Worm (Caenorhabditis elegans) whole organism, young adult: Measurements from ENCODE around the gene btb-20.

Experiments used
- B0261.1 ChIP-seq: sonication (generic microtip); optimal IDR thresholded peaks from 2 replicates; lab custom pipeline; 2016; ENCODE audit warnings: mild to moderate bottlenecking, missing genetic modification characterization, moderate library complexity, missing compliant biosample characterization
- C17E4.6 ChIP-seq: fragments of 200-800 bp; sonication (Bioruptor generic); IDR thresholded peaks from 2 replicates; pipeline ENCODE4 v1.3.6; 2022; ENCODE audit warnings: missing genetic modification reagents, missing genetic modification characterization, missing compliant biosample characterization
- F33H1.4 ChIP-seq: fragments of 200-800 bp; sonication (Bioruptor generic); IDR thresholded peaks from 2 replicates; pipeline ENCODE4 v1.3.6; 2022; ENCODE audit warnings: missing genetic modification reagents, missing genetic modification characterization, missing compliant biosample characterization
- F37B4.10 ChIP-seq: fragments of 200-800 bp; sonication (Bioruptor generic); IDR thresholded peaks from 2 replicates; pipeline ENCODE4 v1.3.6; 2022; ENCODE audit warnings: missing genetic modification characterization, missing compliant biosample characterization
- F39B2.1 ChIP-seq: fragments of 200-800 bp; sonication (Bioruptor generic); IDR thresholded peaks from 2 replicates; pipeline ENCODE4 v1.3.6; 2022; ENCODE audit warnings: missing genetic modification reagents, missing genetic modification characterization, missing compliant biosample characterization
- F49E8.2 ChIP-seq: sonication (generic microtip); optimal IDR thresholded peaks from 3 replicates; lab custom pipeline; 2017; ENCODE audit warnings: missing genetic modification characterization, mild to moderate bottlenecking, missing compliant biosample characterization, antibody characterized with exemption, moderate library complexity; ENCODE audit not compliant: insufficient read depth
- F52B5.7 ChIP-seq: sonication (generic microtip); optimal IDR thresholded peaks from 2 replicates; lab custom pipeline; 2016; ENCODE audit warnings: mild to moderate bottlenecking, missing genetic modification characterization, missing compliant biosample characterization
- T26A5.8 ChIP-seq: sonication (generic microtip); optimal IDR thresholded peaks from 2 replicates; lab custom pipeline; 2016; ENCODE audit warnings: missing genetic modification characterization, missing compliant biosample characterization
- Y56A3A.18 ChIP-seq: fragments of 200-800 bp; sonication (Bioruptor generic); IDR thresholded peaks from 2 replicates; pipeline ENCODE4 v1.3.6; 2022; ENCODE audit warnings: missing genetic modification reagents, missing genetic modification characterization, missing compliant biosample characterization
- Y67H2A.10 ChIP-seq: fragments of 200-800 bp; sonication (Bioruptor generic); conservative IDR thresholded peaks from 2 replicates; pipeline ENCODE4 v1.3.6; 2022; ENCODE audit warnings: missing genetic modification reagents, missing genetic modification characterization, missing compliant biosample characterization
- ZK185.1 ChIP-seq: sonication (generic microtip); optimal IDR thresholded peaks from 2 replicates; lab custom pipeline; 2016; ENCODE audit warnings: mild to moderate bottlenecking, missing genetic modification characterization, missing compliant biosample characterization; ENCODE audit not compliant: poor library complexity, severe bottlenecking
- ama-1 ChIP-seq, 3 experiments: fragments of 150-350 bp in 1 of 3; sonication (generic microtip) in 2 of 3; optimal IDR thresholded peaks; 2 replicates each; lab custom pipeline; 2014 to 2018; ENCODE audit warnings: missing biosample characterization in 2 of 3, missing genetic modification characterization in 2 of 3, missing genetic modification reagents in 2 of 3
- aptf-2 ChIP-seq: fragments of 200-800 bp; sonication (Bioruptor generic); conservative IDR thresholded peaks from 2 replicates; pipeline ENCODE4 v1.3.6; 2022; ENCODE audit warnings: missing genetic modification reagents, missing genetic modification characterization, missing compliant biosample characterization
- athp-1 ChIP-seq: sonication (generic microtip); optimal IDR thresholded peaks from 2 replicates; lab custom pipeline; 2017; ENCODE audit warnings: mild to moderate bottlenecking, missing genetic modification characterization, missing compliant biosample characterization
- attf-3 ChIP-seq: fragments of 200-800 bp; sonication (Bioruptor generic); conservative IDR thresholded peaks from 2 replicates; pipeline ENCODE4 v1.3.6; 2022; ENCODE audit warnings: missing genetic modification reagents, missing genetic modification characterization, missing compliant biosample characterization
- attf-6 ChIP-seq: fragments of 200-800 bp; sonication (Bioruptor generic); IDR thresholded peaks from 2 replicates; pipeline ENCODE4 v1.3.6; 2022; ENCODE audit warnings: missing genetic modification reagents, missing genetic modification characterization, missing compliant biosample characterization
- bed-2 ChIP-seq: fragments of 200-800 bp; sonication (Bioruptor generic); IDR thresholded peaks from 2 replicates; pipeline ENCODE4 v1.3.6; 2022; ENCODE audit warnings: missing genetic modification reagents, missing genetic modification characterization, missing compliant biosample characterization
- ccch-3 ChIP-seq: fragments of 200-800 bp; sonication (Bioruptor generic); optimal IDR thresholded peaks from 2 replicates; lab custom pipeline; 2018; ENCODE audit warnings: mild to moderate bottlenecking, missing genetic modification characterization, missing compliant biosample characterization
- ceh-27 ChIP-seq: fragments of 200-800 bp; sonication (Bioruptor generic); optimal IDR thresholded peaks from 2 replicates; lab custom pipeline; 2018; ENCODE audit warnings: mild to moderate bottlenecking, missing genetic modification characterization, moderate library complexity, missing compliant biosample characterization
- ceh-91 ChIP-seq: fragments of 200-800 bp; sonication (Bioruptor generic); IDR thresholded peaks from 2 replicates; pipeline ENCODE4 v1.3.6; 2022; ENCODE audit warnings: missing genetic modification reagents, missing genetic modification characterization, missing compliant biosample characterization
- dpff-1 ChIP-seq: sonication (generic microtip); optimal IDR thresholded peaks from 2 replicates; lab custom pipeline; 2017; ENCODE audit warnings: mild to moderate bottlenecking, missing genetic modification characterization, missing compliant biosample characterization
- egl-18 ChIP-seq: fragments of 200-800 bp; sonication (Bioruptor generic); IDR thresholded peaks from 2 replicates; pipeline ENCODE4 v1.3.6; 2022; ENCODE audit warnings: missing genetic modification reagents, missing genetic modification characterization, missing compliant biosample characterization
- egl-44 ChIP-seq: fragments of 200-800 bp; sonication (Bioruptor generic); IDR thresholded peaks from 2 replicates; pipeline ENCODE4 v1.3.6; 2022; ENCODE audit warnings: missing genetic modification reagents, missing genetic modification characterization, missing compliant biosample characterization
- egrh-3 ChIP-seq: fragments of 200-800 bp; sonication (Bioruptor generic); IDR thresholded peaks from 2 replicates; pipeline ENCODE4 v1.3.6; 2022; ENCODE audit warnings: missing genetic modification reagents, missing genetic modification characterization, missing compliant biosample characterization
- fkh-3 ChIP-seq: sonication (generic microtip); optimal IDR thresholded peaks from 2 replicates; lab custom pipeline; 2016; ENCODE audit warnings: mild to moderate bottlenecking, missing genetic modification characterization, missing compliant biosample characterization
- gei-17 ChIP-seq: fragments of 200-800 bp; sonication (Bioruptor generic); optimal IDR thresholded peaks from 2 replicates; lab custom pipeline; 2018; ENCODE audit warnings: mild to moderate bottlenecking, missing genetic modification characterization, missing compliant biosample characterization
- hmg-1.2 ChIP-seq: fragments of 200-800 bp; sonication (Bioruptor generic); IDR thresholded peaks from 2 replicates; pipeline ENCODE4 v1.3.6; 2022; ENCODE audit warnings: missing genetic modification reagents, missing genetic modification characterization, missing compliant biosample characterization
- hrde-1 ChIP-seq: sonication (generic microtip); optimal IDR thresholded peaks from 2 replicates; lab custom pipeline; 2016; ENCODE audit warnings: missing genetic modification characterization, mild to moderate bottlenecking, missing compliant biosample characterization, moderate library complexity, missing genotype, missing genetic modification reagents, borderline replicate concordance
- hsf-1 ChIP-seq: fragments of 200-800 bp; sonication (Bioruptor generic); IDR thresholded peaks from 2 replicates; pipeline ENCODE4 v1.3.6; 2022; ENCODE audit warnings: missing genetic modification reagents, missing genetic modification characterization, missing compliant biosample characterization
- lsl-1 ChIP-seq: fragments of 200-800 bp; sonication (Bioruptor generic); optimal IDR thresholded peaks from 2 replicates; lab custom pipeline; 2018; ENCODE audit warnings: mild to moderate bottlenecking, missing genetic modification characterization, moderate library complexity, missing compliant biosample characterization
- lsy-27 ChIP-seq: sonication (generic microtip); optimal IDR thresholded peaks from 2 replicates; lab custom pipeline; 2017; ENCODE audit warnings: missing genetic modification characterization, mild to moderate bottlenecking, missing compliant biosample characterization, antibody characterized with exemption, missing genotype, borderline replicate concordance; ENCODE audit not compliant: insufficient read depth
- mel-28 ChIP-seq: sonication (generic microtip); optimal IDR thresholded peaks from 2 replicates; lab custom pipeline; 2016; ENCODE audit warnings: borderline replicate concordance, mild to moderate bottlenecking, missing genetic modification characterization, missing compliant biosample characterization
- nfyb-1 ChIP-seq: fragments of 200-800 bp; sonication (Bioruptor generic); IDR thresholded peaks from 2 replicates; pipeline ENCODE4 v1.3.6; 2022; ENCODE audit warnings: missing genetic modification reagents, missing genetic modification characterization, missing compliant biosample characterization
- nhr-120 ChIP-seq: fragments of 200-800 bp; sonication (Bioruptor generic); IDR thresholded peaks from 2 replicates; pipeline ENCODE4 v1.3.6; 2022; ENCODE audit warnings: missing genetic modification characterization, missing compliant biosample characterization
- nhr-179 ChIP-seq: sonication (generic microtip); optimal IDR thresholded peaks from 2 replicates; lab custom pipeline; 2016; ENCODE audit warnings: mild to moderate bottlenecking, missing genetic modification characterization, missing compliant biosample characterization
- nhr-80 ChIP-seq: sonication (generic microtip); optimal IDR thresholded peaks from 2 replicates; lab custom pipeline; 2016; ENCODE audit warnings: missing genetic modification characterization, missing compliant biosample characterization
- pha-4 ChIP-seq: fragments of 150-350 bp; sonication (generic microtip); optimal IDR thresholded peaks from 2 replicates; lab custom pipeline; 2014; ENCODE audit warnings: missing biosample characterization, missing genetic modification reagents, missing genetic modification characterization
- repo-1 ChIP-seq: sonication (generic microtip); optimal IDR thresholded peaks from 2 replicates; lab custom pipeline; 2017; ENCODE audit warnings: mild to moderate bottlenecking, missing genetic modification characterization, missing compliant biosample characterization
- rpc-1 ChIP-seq, 2 experiments: fragments of 150-350 bp in 1 of 2; sonication (generic microtip) in 1 of 2; optimal IDR thresholded peaks; 2 replicates each; lab custom pipeline; 2014 to 2018; ENCODE audit warnings: missing biosample characterization in 1 of 2, missing genetic modification characterization in 1 of 2, missing genetic modification reagents in 1 of 2, missing genotype in 1 of 2
- snpc-1.3 ChIP-seq: sonication (generic microtip); optimal IDR thresholded peaks from 2 replicates; lab custom pipeline; 2017; ENCODE audit warnings: missing genetic modification characterization, mild to moderate bottlenecking, missing compliant biosample characterization, antibody characterized with exemption, moderate library complexity, missing genotype, missing genetic modification reagents; ENCODE audit not compliant: insufficient read depth
- snpc-4 ChIP-seq, 5 experiments: fragments of 150-350 bp in 1 of 5; sonication (generic microtip) in 4 of 5; optimal IDR thresholded peaks; 2 replicates each; lab custom pipeline; 2014 to 2018; ENCODE audit warnings: missing genetic modification characterization in 5 of 5, missing biosample characterization in 3 of 5, antibody characterized with exemption in 2 of 5, mild to moderate bottlenecking in 2 of 5, missing compliant biosample characterization in 2 of 5, missing genotype in 2 of 5, moderate library complexity in 2 of 5, missing genetic modification reagents in 1 of 5
- sptf-2 ChIP-seq: fragments of 200-800 bp; sonication (Bioruptor generic); optimal IDR thresholded peaks from 2 replicates; lab custom pipeline; 2018; ENCODE audit warnings: mild to moderate bottlenecking, missing genetic modification characterization, missing compliant biosample characterization
- tbp1 ChIP-seq: fragments of 200-800 bp; sonication (Bioruptor generic); optimal IDR thresholded peaks from 2 replicates; lab custom pipeline; 2018; ENCODE audit warnings: mild to moderate bottlenecking, missing genetic modification characterization, missing compliant biosample characterization
- unc-62 ChIP-seq: fragments of 150-350 bp; optimal IDR thresholded peaks from 2 replicates; lab custom pipeline; 2014; ENCODE audit warnings: missing biosample characterization, missing genetic modification reagents, missing genetic modification characterization
- ztf-25 ChIP-seq: fragments of 200-800 bp; sonication (Bioruptor generic); IDR thresholded peaks from 2 replicates; pipeline ENCODE4 v1.3.6; 2022; ENCODE audit warnings: missing genetic modification reagents, missing genetic modification characterization, missing compliant biosample characterization
- ztf-26 ChIP-seq: sonication (generic microtip); optimal IDR thresholded peaks from 2 replicates; lab custom pipeline; 2017; ENCODE audit warnings: missing genetic modification characterization, missing compliant biosample characterization

Gene btb-20

DNA sequence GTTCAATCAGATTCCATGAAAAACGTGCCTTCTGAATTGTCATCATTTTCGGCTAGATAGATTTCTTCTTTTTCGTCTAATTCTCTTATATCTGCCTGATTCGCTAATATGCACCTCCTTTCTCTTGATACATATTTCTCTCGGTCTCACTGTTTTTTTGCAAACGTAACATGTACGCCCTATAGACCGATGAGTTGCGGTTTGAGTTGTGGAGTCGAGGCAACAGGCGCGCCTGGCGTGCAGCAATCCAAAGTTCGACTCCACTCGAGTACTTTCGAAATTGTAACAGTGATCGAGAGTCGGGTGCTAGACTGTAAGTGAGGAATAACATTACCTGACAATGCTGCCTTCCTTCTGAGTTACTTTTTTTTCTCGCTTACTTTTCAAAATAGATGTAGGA is 26.5 kb downstream of the btb-20 start (continued):
- TF ChIP-seq C17E4.6 (GFP tag; lab: Robert Waterston, UW) (0 out of 2 replicates have a peak, but pooled peaks have one; percentile 69), ceh-91 (peak; percentile 23; the same call in 1 of the 2 replicates), B0261.1 (tag; lab: Kevin White, UChicago) (peak; percentile 93), gei-17 (GFP tag; lab: Kevin White, UChicago) (peak; percentile 59), dpff-1 (tag; lab: Kevin White, UChicago) (no peak), ZK185.1 (tag; lab: Kevin White, UChicago) (peak; percentile 87), ztf-25 (GFP tag; lab: Robert Waterston, UW) (peak; percentile 93), snpc-4 (GFP tag; optimal IDR thresholded peaks at IDR 0.05; lab: Kevin White, UChicago) (peak; percentile 86), snpc-4 (tag; optimal IDR thresholded peaks at IDR 0.05; lab: Kevin White, UChicago) (peak; percentile 76 to 92 (median 88)), nhr-179 (tag; lab: Kevin White, UChicago) (no peak), nfyb-1 (GFP tag; lab: Robert Waterston, UW) (peak; percentile 95), ama-1 (optimal IDR thresholded peaks at IDR 0.05; lab: Kevin White, UChicago) (peak; percentile 9), ama-1 (GFP tag; optimal IDR thresholded peaks at IDR 0.05; lab: Kevin White, UChicago) (peak; percentile 46 to 95), egl-18 (GFP tag; lab: Robert Waterston, UW) (no peak), mel-28 (tag; lab: Kevin White, UChicago) (peak; percentile 83), Y67H2A.10 (GFP tag; lab: Robert Waterston, UW) (peak; percentile 36; the same call in 1 of the 2 replicates), sptf-2 (GFP tag; lab: Kevin White, UChicago) (peak; percentile 86), lsy-27 (tag; lab: Kevin White, UChicago) (peak; percentile 58), aptf-2 (peak; percentile 72; the same call in 1 of the 2 replicates), bed-2 (GFP tag; lab: Robert Waterston, UW) (peak; percentile 61; the same call in 1 of the 2 replicates), snpc-1.3 (tag; lab: Kevin White, UChicago) (peak; percentile 92), unc-62 (GFP tag; lab: Kevin White, UChicago) (no peak), attf-3 (0 out of 2 replicates have a peak, but pooled peaks have one; percentile 29), F49E8.2 (tag; lab: Kevin White, UChicago) (peak; percentile 80), pha-4 (no peak), egrh-3 (GFP tag; lab: Robert Waterston, UW) (peak; percentile 58; the same call in 1 of the 2 replicates), tbp1 (peak; percentile 99), T26A5.8 (tag; lab: Kevin White, UChicago) (peak; percentile 16), lsl-1 (GFP tag; lab: Kevin White, UChicago) (peak; percentile 67), hsf-1 (peak; percentile 71; the same call in 1 of the 2 replicates), rpc-1 (optimal IDR thresholded peaks at IDR 0.05; lab: Kevin White, UChicago) (peak; percentile 93), rpc-1 (tag; optimal IDR thresholded peaks at IDR 0.05; lab: Kevin White, UChicago) (peak; percentile 98), ccch-3 (GFP tag; lab: Kevin White, UChicago) (no peak), Y56A3A.18 (GFP tag; lab: Robert Waterston, UW) (peak; percentile 96), attf-6 (GFP tag; lab: Robert Waterston, UW) (0 out of 2 replicates have a peak, but pooled peaks have one; percentile 66), fkh-3 (tag; lab: Kevin White, UChicago) (peak; percentile 94), F52B5.7 (tag; lab: Kevin White, UChicago) (peak; percentile 95), nhr-120 (peak; percentile 89; the same call in 1 of the 2 replicates), F39B2.1 (GFP tag; lab: Robert Waterston, UW) (no peak), hrde-1 (peak; percentile 80), ceh-27 (GFP tag; lab: Kevin White, UChicago) (peak; percentile 90), egl-44 (GFP tag; lab: Robert Waterston, UW) (peak; percentile 94), athp-1 (tag; lab: Kevin White, UChicago) (peak; percentile 77), F33H1.4 (peak; percentile 54), nhr-80 (peak; percentile 73), F37B4.10 (no peak), repo-1 (peak; percentile 88), ztf-26 (tag; lab: Kevin White, UChicago) (peak; percentile 91), hmg-1.2 (peak; percentile 84)
